Worm (Caenorhabditis elegans) whole organism, young adult: ENCODE results near the gene R04E5.9.

Source experiments
- F22D6.2 ChIP-seq: sonication (generic microtip); optimal IDR thresholded peaks from 2 replicates; lab custom pipeline; 2016; ENCODE audit warnings: mild to moderate bottlenecking, missing genetic modification characterization, missing compliant biosample characterization
- ama-1 ChIP-seq, 3 experiments: fragments of 150-350 bp in 1 of 3; sonication (generic microtip) in 2 of 3; optimal IDR thresholded peaks; 2 replicates each; lab custom pipeline; 2014 to 2018; ENCODE audit warnings: missing biosample characterization in 2 of 3, missing genetic modification characterization in 2 of 3, missing genetic modification reagents in 2 of 3
- lin-35 ChIP-seq, 3 experiments: fragments of 150-350 bp in 2 of 3; sonication (generic microtip) in 1 of 3; optimal IDR thresholded peaks; 2 replicates each; lab custom pipeline; 2014 to 2018; ENCODE audit warnings: missing biosample characterization in 3 of 3, missing genetic modification characterization in 3 of 3, missing genetic modification reagents in 3 of 3

ce11 chrX:8831162-8831561 is 20.2 kb upstream of the R04E5.9 start, which contains the start of gene C28G1.6:
- no peak for TF ChIP-seq lin-35 (GFP tag; optimal IDR thresholded peaks at IDR 0.05; lab: Kevin White, UChicago)
- TF ChIP-seq F22D6.2 (tag; lab: Kevin White, UChicago), result no peak
- no peak for TF ChIP-seq ama-1 (optimal IDR thresholded peaks at IDR 0.05; lab: Kevin White, UChicago)
- no peak for TF ChIP-seq ama-1 (GFP tag; optimal IDR thresholded peaks at IDR 0.05; lab: Kevin White, UChicago)
